Worm (Caenorhabditis elegans): ENCODE measurements around the gene mdt-29.

The mdt-29 gene

DNA sequence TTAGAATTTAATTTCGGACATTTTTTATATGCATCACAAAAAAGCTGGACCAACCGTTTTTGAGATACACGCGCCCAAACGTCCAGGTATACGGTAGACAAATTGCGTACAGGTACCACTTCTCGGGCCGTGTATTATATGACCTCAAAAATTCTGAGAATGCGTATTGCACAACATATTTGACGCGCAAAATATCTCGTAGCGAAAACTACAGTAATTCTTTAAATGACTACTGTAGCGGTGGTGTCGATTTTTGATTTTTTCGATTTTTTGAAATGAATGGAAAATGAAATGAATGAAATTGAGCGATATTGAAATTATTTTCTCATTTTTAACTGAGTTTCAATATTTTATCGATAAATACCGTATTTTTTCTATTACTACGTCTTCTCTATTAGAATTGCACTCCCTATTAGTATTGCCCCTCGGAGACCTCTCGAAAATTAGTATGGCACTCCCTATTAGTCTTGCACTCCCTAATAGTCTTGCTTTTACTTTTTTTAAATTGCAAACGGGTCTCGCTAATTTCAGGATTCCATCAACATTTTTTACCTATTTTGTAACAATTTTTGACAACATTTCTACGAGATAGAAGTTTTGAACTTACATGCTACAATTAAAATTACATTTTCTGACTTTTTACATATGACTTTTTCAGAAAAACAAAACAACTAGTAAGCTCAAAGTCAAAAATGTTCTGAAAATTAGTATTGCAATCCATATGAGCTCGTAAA is 6.6 kb downstream of the mdt-29 start:
- no peak for TF ChIP-seq pha-4 (tag; optimal IDR thresholded peaks at IDR 0.05)
- TF ChIP-seq lsy-12 (tag; optimal IDR thresholded peaks at IDR 0.05) = peak; percentile 34

DNA sequence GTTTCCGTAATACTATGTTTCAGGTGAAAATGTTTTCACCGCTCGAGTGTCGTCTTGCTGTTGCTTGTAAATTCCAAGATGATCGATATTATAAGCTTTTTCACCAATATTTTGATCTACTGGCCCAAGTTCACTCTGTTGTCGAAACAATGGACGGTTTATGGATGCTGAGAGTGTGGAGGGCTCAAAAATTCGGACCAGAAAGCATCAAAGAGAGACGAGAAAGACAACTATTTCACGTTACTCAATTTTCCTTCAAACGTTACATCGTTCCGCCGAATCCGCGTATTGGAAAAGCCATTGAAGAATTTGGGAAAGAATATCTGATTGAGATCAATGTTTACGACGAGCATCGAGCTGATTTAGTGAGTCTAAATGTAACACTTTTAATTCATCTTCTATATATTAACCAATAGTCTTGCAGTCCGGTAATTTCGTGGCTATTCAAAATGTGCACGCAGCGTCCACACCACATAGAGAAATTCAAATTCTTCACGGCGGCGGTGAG is 7.3 kb downstream of the mdt-29 start, which contains the start of gene pot-3:
pot-3 (plus strand) TSS at position 17 of the 508 bp plus-strand sequence.
- TF ChIP-seq lin-15B (tag; optimal IDR thresholded peaks at IDR 0.05) (no peak), daf-12 (tag; optimal IDR thresholded peaks at IDR 0.05) (no peak), sea-2 (GFP tag; optimal IDR thresholded peaks at IDR 0.05) (peak; percentile 17), nhr-67 (tag; optimal IDR thresholded peaks at IDR 0.05) (no peak), nhr-43 (tag; optimal IDR thresholded peaks at IDR 0.05; ENCODE audit: poor library complexity, severe bottlenecking) (peak; percentile 62), hmg-11 (tag; optimal IDR thresholded peaks at IDR 0.05) (no peak), mdl-1 (tag; optimal IDR thresholded peaks at IDR 0.05) (no peak), nhr-76 (tag; optimal IDR thresholded peaks at IDR 0.05) (no peak), ztf-11 (tag; optimal IDR thresholded peaks at IDR 0.05) (peak; percentile 49), elt-3 (tag; optimal IDR thresholded peaks at IDR 0.05) (peak in 1 of 3 experiments; percentile 28), fkh-2 (tag; optimal IDR thresholded peaks at IDR 0.05) (no peak)

Data from whole organism, L3 larva.